Worm (Caenorhabditis elegans) whole organism, mixed stage, embryonic: ENCODE measurements around the gene srh-52.

Experiments
- M03D4.4 ChIP-seq: sonication (generic microtip); optimal IDR thresholded peaks from 2 replicates; lab custom pipeline; 2017; ENCODE audit warnings: mild to moderate bottlenecking, missing genetic modification characterization, missing compliant biosample characterization
- elt-1 ChIP-seq: sonication (generic microtip); optimal IDR thresholded peaks from 2 replicates; lab custom pipeline; 2017; ENCODE audit warnings: missing genetic modification characterization, mild to moderate bottlenecking, missing compliant biosample characterization, antibody characterized with exemption, moderate library complexity, borderline replicate concordance; ENCODE audit not compliant: insufficient read depth
- lin-13 ChIP-seq: fragments of 150-350 bp; optimal IDR thresholded peaks from 2 replicates; lab custom pipeline; 2014; ENCODE audit warnings: missing biosample characterization, missing genetic modification characterization
- lsy-2 ChIP-seq: fragments of 150-350 bp; optimal IDR thresholded peaks from 2 replicates; lab custom pipeline; 2014; ENCODE audit warnings: missing biosample characterization, missing genetic modification characterization
- mep-1 ChIP-seq: fragments of 150-350 bp; optimal IDR thresholded peaks from 2 replicates; lab custom pipeline; 2017; ENCODE audit warnings: missing biosample characterization, missing genetic modification reagents, missing genetic modification characterization, inconsistent platforms
- nhr-12 ChIP-seq: fragments of 150-350 bp; optimal IDR thresholded peaks from 2 replicates; lab custom pipeline; 2014; ENCODE audit warnings: missing biosample characterization, missing genetic modification characterization
- nhr-2 ChIP-seq: fragments of 150-350 bp; optimal IDR thresholded peaks from 2 replicates; lab custom pipeline; 2014; ENCODE audit warnings: missing biosample characterization, missing genetic modification characterization
- nhr-76 ChIP-seq: sonication (generic microtip); optimal IDR thresholded peaks from 2 replicates; lab custom pipeline; 2017; ENCODE audit warnings: missing biosample characterization, missing genetic modification characterization
- pha-4 ChIP-seq: fragments of 150-350 bp; optimal IDR thresholded peaks from 2 replicates; lab custom pipeline; 2018; ENCODE audit warnings: missing biosample characterization, missing genetic modification reagents, missing genetic modification characterization
- snpc-4 ChIP-seq: fragments of 150-350 bp; optimal IDR thresholded peaks from 2 replicates; lab custom pipeline; 2014; ENCODE audit warnings: missing biosample characterization, missing genetic modification characterization
- unc-62 ChIP-seq: fragments of 150-350 bp; optimal IDR thresholded peaks from 2 replicates; lab custom pipeline; 2014; ENCODE audit warnings: missing biosample characterization, missing genetic modification reagents, missing genetic modification characterization
- ztf-11 ChIP-seq: fragments of 150-350 bp; optimal IDR thresholded peaks from 2 replicates; lab custom pipeline; 2014; ENCODE audit warnings: missing biosample characterization, missing genetic modification characterization

DNA sequence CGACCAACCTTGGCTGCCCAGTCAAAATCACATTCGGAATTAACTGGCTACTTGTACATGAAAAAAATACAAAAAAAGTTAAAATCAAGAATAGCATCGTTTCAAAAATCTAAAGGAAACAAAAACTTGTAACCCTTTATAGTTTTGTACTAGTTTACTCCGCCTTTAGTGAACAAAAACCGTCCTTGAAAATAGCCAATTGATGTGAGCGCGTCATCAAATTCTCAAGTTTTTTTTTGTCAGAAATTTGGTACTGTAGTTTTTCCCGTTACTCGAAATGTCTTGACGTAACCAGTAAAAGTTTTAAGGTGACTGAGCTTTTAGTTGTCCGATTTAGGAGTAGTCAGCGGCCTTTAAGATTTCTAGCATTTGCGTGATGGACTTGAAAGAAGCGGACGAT lies 28.8 kb downstream of the srh-52 start, which contains the start of gene C29F3.3:
- TF ChIP-seq snpc-4 (tag; lab: Kevin White, UChicago) (no peak), nhr-76 (tag; lab: Kevin White, UChicago) (no peak), pha-4 (tag; lab: Kevin White, UChicago) (no peak), unc-62 (no peak), M03D4.4 (tag; lab: Kevin White, UChicago) (no peak), lin-13 (no peak), elt-1 (tag; lab: Kevin White, UChicago) (no peak), nhr-2 (no peak), lsy-2 (no peak), ztf-11 (no peak), nhr-12 (tag; lab: Kevin White, UChicago) (no peak), mep-1 (tag; lab: Kevin White, UChicago) (no peak)
